Worm (Caenorhabditis elegans): ENCODE results near the gene prdm-14.

DNA sequence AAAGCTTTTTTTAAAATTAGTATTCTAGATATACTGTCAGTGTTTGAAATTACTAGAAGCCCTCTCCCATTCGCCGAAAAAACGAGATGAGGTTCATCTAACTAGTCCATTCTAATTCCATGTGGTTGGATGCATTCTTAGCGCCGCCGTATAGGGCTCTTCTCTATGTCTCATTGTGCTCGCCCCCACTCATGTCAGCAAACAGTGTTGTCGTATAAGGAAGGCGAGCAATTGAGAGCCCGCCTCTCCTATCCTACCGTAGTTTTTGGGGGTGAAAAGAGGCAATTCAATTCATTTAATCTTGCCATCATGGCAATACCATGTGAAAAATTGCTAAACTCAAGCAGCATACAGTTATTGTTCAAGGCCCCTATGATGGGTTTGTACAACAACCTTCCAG lies 2.6 kb downstream of the prdm-14 start, which contains the start of gene F47E1.20:
- TF ChIP-seq hmbx-1 (tag; optimal IDR thresholded peaks at IDR 0.05) (no peak), ceh-13 (GFP tag; optimal IDR thresholded peaks at IDR 0.05) (no peak)

Measured in whole organism, early embryonic.